Worm (Caenorhabditis elegans): ENCODE measurements around the gene F07H5.10.

DNA sequence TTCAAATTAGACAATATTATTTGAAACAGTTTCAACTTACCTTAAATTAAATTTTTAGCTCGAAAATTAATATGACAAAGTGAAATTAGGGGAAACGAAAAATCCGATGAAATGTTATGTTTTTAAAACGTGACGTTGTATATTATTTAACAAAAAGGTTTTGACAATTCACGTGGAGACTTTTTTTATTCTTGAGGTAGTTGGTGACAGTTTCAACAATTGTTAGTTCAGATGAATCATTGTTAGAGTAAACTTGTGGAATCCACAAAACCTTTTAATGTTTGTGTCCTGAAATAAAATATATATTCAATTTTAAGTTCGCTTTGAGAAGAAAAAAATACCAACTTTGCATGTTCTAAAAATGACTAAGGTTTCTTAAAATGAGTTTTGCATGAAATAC, 48.9 kb downstream of the F07H5.10 start, which contains the start of gene fut-1:
- TF ChIP-seq ces-1 (GFP tag; optimal IDR thresholded peaks at IDR 0.05) = no peak
- TF ChIP-seq snpc-4 (tag; optimal IDR thresholded peaks at IDR 0.05) = no peak
- TF ChIP-seq pha-4 (tag; optimal IDR thresholded peaks at IDR 0.05) = no peak
- no peak for TF ChIP-seq nhr-237 (tag; optimal IDR thresholded peaks at IDR 0.05)
- no peak for TF ChIP-seq sem-2 (GFP tag; optimal IDR thresholded peaks at IDR 0.05)
- TF ChIP-seq cnd-1 (tag; optimal IDR thresholded peaks at IDR 0.05) = no peak
- no peak for TF ChIP-seq mep-1 (tag; optimal IDR thresholded peaks at IDR 0.05)
- no peak for TF ChIP-seq bed-3 (GFP tag; optimal IDR thresholded peaks at IDR 0.05)
- no peak for TF ChIP-seq elt-1 (tag; optimal IDR thresholded peaks at IDR 0.05; ENCODE audit: borderline replicate concordance, insufficient read depth)
- no peak for TF ChIP-seq tbx-8 (GFP tag; optimal IDR thresholded peaks at IDR 0.05)
- TF ChIP-seq unc-62 (GFP tag; optimal IDR thresholded peaks at IDR 0.05) = no peak
